Worm (Caenorhabditis elegans): ENCODE results near the gene droe-8.

DNA sequence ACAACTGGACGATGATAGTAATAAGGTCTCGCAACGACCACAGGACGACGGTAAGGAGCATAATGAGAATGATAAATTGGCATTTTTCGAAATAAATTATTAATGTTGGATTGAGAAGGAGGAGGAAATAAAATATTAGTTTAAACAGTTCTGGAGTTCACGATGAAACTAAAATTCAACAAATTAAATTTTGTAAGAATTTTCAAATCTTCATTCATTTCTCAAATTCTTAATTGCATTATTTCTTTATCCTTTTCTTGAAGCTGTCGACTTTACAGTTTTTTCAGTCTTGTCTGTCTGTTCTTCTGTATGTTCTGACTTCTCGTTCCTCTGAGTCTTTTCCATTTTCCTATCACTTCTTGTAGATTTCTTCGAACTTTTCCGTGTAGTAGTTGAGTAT lies 39.6 kb upstream of the droe-8 start, which contains the start of gene ZC190.7:
- TF ChIP-seq nhr-6 (tag; optimal IDR thresholded peaks at IDR 0.05): no peak
- no peak for TF ChIP-seq mxl-3 (GFP tag; optimal IDR thresholded peaks at IDR 0.05)
- no peak for TF ChIP-seq set-16 (GFP tag; IDR thresholded peaks at IDR 0.05)
- no peak for TF ChIP-seq aly-2 (tag; optimal IDR thresholded peaks at IDR 0.05)
- TF ChIP-seq ZK337.2 (GFP tag; IDR thresholded peaks at IDR 0.05): no peak
- TF ChIP-seq hlh-30 (tag; optimal IDR thresholded peaks at IDR 0.05; ENCODE audit: insufficient read depth): no peak
- no peak for TF ChIP-seq ceh-44 (GFP tag; IDR thresholded peaks at IDR 0.05)
- TF ChIP-seq ceh-28 (tag; optimal IDR thresholded peaks at IDR 0.05): no peak
- no peak for TF ChIP-seq zag-1 (tag; optimal IDR thresholded peaks at IDR 0.05)
- no peak for TF ChIP-seq nhr-10 (tag; optimal IDR thresholded peaks at IDR 0.05)
- no peak for TF ChIP-seq aha-1 (tag)
- no peak for TF ChIP-seq ceh-82 (tag; optimal IDR thresholded peaks at IDR 0.05)
- no peak for TF ChIP-seq D1046.2 (GFP tag; IDR thresholded peaks at IDR 0.05)

Data from whole organism, L4 larva.